Worm (Caenorhabditis elegans) whole organism, L2 larva: ENCODE measurements around the gene W10G11.2.

Experiments
- ama-1 ChIP-seq: fragments of 150-350 bp; optimal IDR thresholded peaks from 2 replicates; lab custom pipeline; 2018; ENCODE audit warnings: inconsistent platforms
- lin-13 ChIP-seq: fragments of 150-350 bp; optimal IDR thresholded peaks from 2 replicates; lab custom pipeline; 2014; ENCODE audit warnings: missing biosample characterization, missing genetic modification reagents, missing genetic modification characterization
- mdl-1 ChIP-seq, 2 experiments: fragments of 150-350 bp in 1 of 2; sonication (generic microtip) in 1 of 2; optimal IDR thresholded peaks; 2 replicates each; lab custom pipeline; 2017; ENCODE audit warnings: missing biosample characterization in 2 of 2, missing genetic modification characterization in 2 of 2
- skn-1 ChIP-seq: sonication (generic microtip); optimal IDR thresholded peaks from 2 replicates; lab custom pipeline; 2017; ENCODE audit warnings: missing biosample characterization, missing genetic modification characterization
- snpc-4 ChIP-seq: fragments of 150-350 bp; optimal IDR thresholded peaks from 2 replicates; lab custom pipeline; 2014; ENCODE audit warnings: missing biosample characterization, missing genetic modification characterization

ce11 chrII:3557417-3557816, 4.0 kb downstream of the W10G11.2 start, which contains the start of gene lgc-45:
- TF ChIP-seq mdl-1 (tag; optimal IDR thresholded peaks at IDR 0.05; lab: Kevin White, UChicago) (no peak), skn-1 (tag; lab: Kevin White, UChicago) (no peak), ama-1 (lab: Kevin White, UChicago) (no peak), snpc-4 (tag; lab: Kevin White, UChicago) (no peak), lin-13 (GFP tag; lab: Kevin White, UChicago) (no peak)
